Worm (Caenorhabditis elegans): ENCODE results near the gene col-164.

The col-164 gene

ce11 chrX:2118162-2118561 lies 24.9 kb downstream of the col-164 start, which contains the start of gene swip-10:
TSS of gene swip-10 (minus strand) at chrX:2118262.
- TF ChIP-seq blmp-1 (tag; optimal IDR thresholded peaks at IDR 0.05) (peak; percentile 60), aha-1 (tag; optimal IDR thresholded peaks at IDR 0.05) (no peak)

- TF ChIP-seq nhr-90 (tag; optimal IDR thresholded peaks at IDR 0.05; ENCODE audit: poor library complexity) (no peak), lin-14 (GFP tag; optimal IDR thresholded peaks at IDR 0.05) (no peak), unc-98 (GFP tag; IDR thresholded peaks at IDR 0.05) (no peak), rnt-1 (tag; optimal IDR thresholded peaks at IDR 0.05) (no peak), egl-27 (tag; optimal IDR thresholded peaks at IDR 0.05) (no peak), nhr-85 (tag) (no peak)
Measured at ce11 chrX:2120961-2121360, 27.7 kb downstream of the col-164 start, which contains the start of gene gpa-5. TSS of gene gpa-5 (minus strand) at chrX:2121061.

ce11 chrX:2130141-2130540 lies 36.9 kb downstream of the col-164 start, which contains the start of gene F53B1.8:
TSS of gene F53B1.8 (minus strand) at chrX:2130241.
- TF ChIP-seq efl-1 (optimal IDR thresholded peaks at IDR 0.05) (no peak), efl-1 (GFP tag; optimal IDR thresholded peaks at IDR 0.05 in 1 of 2) (peak in 1 of 2 experiments; percentile 77), ets-5 (GFP tag; IDR thresholded peaks at IDR 0.05) (no peak), lin-14 (GFP tag; optimal IDR thresholded peaks at IDR 0.05) (peak; percentile 44), hlh-17 (GFP tag; optimal IDR thresholded peaks at IDR 0.05; ENCODE audit: borderline replicate concordance) (no peak), egl-13 (tag; optimal IDR thresholded peaks at IDR 0.05) (no peak), ceh-8 (GFP tag; optimal IDR thresholded peaks at IDR 0.05) (no peak), nhr-237 (tag; optimal IDR thresholded peaks at IDR 0.05) (no peak)

- TF ChIP-seq ama-1 (optimal IDR thresholded peaks at IDR 0.05) (no peak), lin-14 (GFP tag; optimal IDR thresholded peaks at IDR 0.05) (peak; percentile 69), elt-3 (tag; optimal IDR thresholded peaks at IDR 0.05) (no peak)
Measured at ce11 chrX:2131650-2132049, 38.4 kb downstream of the col-164 start, which contains the start of gene F53B1.9. TSS of gene F53B1.9 (minus strand) at chrX:2131844.

- TF ChIP-seq lin-14 (GFP tag; optimal IDR thresholded peaks at IDR 0.05) = peak; percentile 32
- no peak for TF ChIP-seq unc-86 (tag; optimal IDR thresholded peaks at IDR 0.05)
- TF ChIP-seq ces-1 (GFP tag; optimal IDR thresholded peaks at IDR 0.05) = no peak
- no peak for TF ChIP-seq vab-15 (tag; optimal IDR thresholded peaks at IDR 0.05)
- no peak for TF ChIP-seq hlh-17 (GFP tag; optimal IDR thresholded peaks at IDR 0.05; ENCODE audit: borderline replicate concordance)
- TF ChIP-seq egl-27 (tag; optimal IDR thresholded peaks at IDR 0.05) = no peak
Measured at ce11 chrX:2136937-2137336, 43.7 kb downstream of the col-164 start.

ce11 chrX:2138923-2139322 lies 45.7 kb downstream of the col-164 start:
- TF ChIP-seq sup-37 (GFP tag; optimal IDR thresholded peaks at IDR 0.05) (no peak), nhr-11 (tag; optimal IDR thresholded peaks at IDR 0.05) (no peak), lsy-2 (tag; optimal IDR thresholded peaks at IDR 0.05) (peak in 1 of 2 experiments; percentile 27), sptf-1 (tag; optimal IDR thresholded peaks at IDR 0.05) (no peak), nhr-28 (tag; optimal IDR thresholded peaks at IDR 0.05) (no peak), alr-1 (tag; optimal IDR thresholded peaks at IDR 0.05; ENCODE audit: borderline replicate concordance) (no peak), efl-1 (optimal IDR thresholded peaks at IDR 0.05) (no peak), efl-1 (GFP tag; optimal IDR thresholded peaks at IDR 0.05 in 1 of 2) (peak in 1 of 2 experiments; percentile 40), unc-30 (tag; optimal IDR thresholded peaks at IDR 0.05) (no peak), jun-1 (tag; optimal IDR thresholded peaks at IDR 0.05) (no peak), ceh-63 (GFP tag; optimal IDR thresholded peaks at IDR 0.05) (no peak), ceh-90 (tag; optimal IDR thresholded peaks at IDR 0.05) (no peak), pag-3 (tag; optimal IDR thresholded peaks at IDR 0.05; ENCODE audit: borderline replicate concordance, insufficient read depth) (no peak), nhr-77 (tag; optimal IDR thresholded peaks at IDR 0.05) (no peak), dsc-1 (tag; optimal IDR thresholded peaks at IDR 0.05) (peak; percentile 15), snu-23 (GFP tag; optimal IDR thresholded peaks at IDR 0.05) (peak; percentile 17), dpl-1 (GFP tag; optimal IDR thresholded peaks at IDR 0.05) (no peak), fkh-10 (GFP tag; optimal IDR thresholded peaks at IDR 0.05) (peak; percentile 91), hpl-2 (GFP tag; optimal IDR thresholded peaks at IDR 0.05) (no peak), mep-1 (tag; optimal IDR thresholded peaks at IDR 0.05) (no peak), egl-13 (tag; optimal IDR thresholded peaks at IDR 0.05) (no peak), hlh-17 (GFP tag; optimal IDR thresholded peaks at IDR 0.05; ENCODE audit: borderline replicate concordance) (no peak), nhr-71 (tag; optimal IDR thresholded peaks at IDR 0.05) (peak; percentile 34), blmp-1 (tag; optimal IDR thresholded peaks at IDR 0.05) (no peak), ceh-8 (GFP tag; optimal IDR thresholded peaks at IDR 0.05) (no peak), ceh-82 (tag; optimal IDR thresholded peaks at IDR 0.05) (no peak), unc-130 (tag; optimal IDR thresholded peaks at IDR 0.05) (no peak), egl-27 (tag; optimal IDR thresholded peaks at IDR 0.05) (no peak), ztf-4 (tag; optimal IDR thresholded peaks at IDR 0.05) (no peak)
